Worm (Caenorhabditis elegans) whole organism, young adult: Measurements from ENCODE around the gene sri-24.

Source experiments
- madf-3 ChIP-seq: fragments of 200-800 bp; sonication (Bioruptor generic); IDR thresholded peaks from 2 replicates; pipeline ENCODE4 v1.3.6; 2022; ENCODE audit warnings: missing genetic modification reagents, missing genetic modification characterization, missing compliant biosample characterization
- unc-62 ChIP-seq: fragments of 150-350 bp; optimal IDR thresholded peaks from 2 replicates; lab custom pipeline; 2014; ENCODE audit warnings: missing biosample characterization, missing genetic modification reagents, missing genetic modification characterization

- TF ChIP-seq unc-62 (GFP tag; lab: Kevin White, UChicago) (no peak), madf-3 (GFP tag; lab: Robert Waterston, UW) (no peak)
Measured at ce11 chrV:15181899-15182298, 30.1 kb upstream of the sri-24 start.
